Worm (Caenorhabditis elegans) whole organism, L3 larva: ENCODE data around the gene rod-1.

Source experiments
- R02D3.7 ChIP-seq: fragments of 150-350 bp; optimal IDR thresholded peaks from 2 replicates; lab custom pipeline; 2014; ENCODE audit warnings: missing biosample characterization, missing genetic modification characterization
- ZK546.5 ChIP-seq: sonication (generic microtip); optimal IDR thresholded peaks from 2 replicates; lab custom pipeline; 2017; ENCODE audit warnings: missing biosample characterization, missing genetic modification characterization
- aly-2 ChIP-seq: fragments of 150-350 bp; optimal IDR thresholded peaks from 2 replicates; lab custom pipeline; 2014; ENCODE audit warnings: missing biosample characterization, missing genetic modification characterization
- ama-1 ChIP-seq: fragments of 150-350 bp; optimal IDR thresholded peaks from 2 replicates; lab custom pipeline; 2018
- ceh-16 ChIP-seq: sonication (generic microtip); optimal IDR thresholded peaks from 2 replicates; lab custom pipeline; 2017; ENCODE audit warnings: missing biosample characterization, missing genetic modification characterization
- ceh-28 ChIP-seq: fragments of 150-350 bp; optimal IDR thresholded peaks from 2 replicates; lab custom pipeline; 2014; ENCODE audit warnings: missing biosample characterization, missing genetic modification reagents, missing genetic modification characterization
- ceh-82 ChIP-seq: fragments of 150-350 bp; optimal IDR thresholded peaks from 2 replicates; lab custom pipeline; 2014; ENCODE audit warnings: missing biosample characterization, missing genetic modification characterization
- ceh-9 ChIP-seq: sonication (generic microtip); optimal IDR thresholded peaks from 2 replicates; lab custom pipeline; 2018; ENCODE audit warnings: missing biosample characterization, missing genetic modification characterization
- daf-12 ChIP-seq: fragments of 150-350 bp; optimal IDR thresholded peaks from 2 replicates; lab custom pipeline; 2014; ENCODE audit warnings: missing biosample characterization, missing genetic modification reagents, missing genetic modification characterization
- egl-5 ChIP-seq: fragments of 150-350 bp; optimal IDR thresholded peaks from 2 replicates; lab custom pipeline; 2017; ENCODE audit warnings: missing biosample characterization, missing genetic modification reagents, missing genetic modification characterization, inconsistent platforms
- elt-2 ChIP-seq: sonication (generic microtip); optimal IDR thresholded peaks from 2 replicates; lab custom pipeline; 2016; ENCODE audit warnings: missing genetic modification reagents, mild to moderate bottlenecking, missing genetic modification characterization, missing compliant biosample characterization
- elt-3 ChIP-seq, 3 experiments: fragments of 150-350 bp in 1 of 3; sonication (generic microtip) in 2 of 3; optimal IDR thresholded peaks; 2 replicates in 2 of 3; 4 replicates in 1 of 3; lab custom pipeline; 2014 to 2017; ENCODE audit warnings: missing biosample characterization in 3 of 3, missing genetic modification characterization in 3 of 3
- fkh-10 ChIP-seq: sonication (generic microtip); optimal IDR thresholded peaks from 2 replicates; lab custom pipeline; 2017; ENCODE audit warnings: missing biosample characterization, missing genetic modification reagents, missing genetic modification characterization
- fos-1 ChIP-seq: fragments of 150-350 bp; optimal IDR thresholded peaks from 2 replicates; lab custom pipeline; 2014; ENCODE audit warnings: missing biosample characterization, missing genetic modification characterization
- jun-1 ChIP-seq: fragments of 150-350 bp; optimal IDR thresholded peaks from 2 replicates; lab custom pipeline; 2014; ENCODE audit warnings: missing biosample characterization, missing genetic modification reagents, missing genetic modification characterization
- lin-15B ChIP-seq: fragments of 150-350 bp; optimal IDR thresholded peaks from 2 replicates; lab custom pipeline; 2014; ENCODE audit warnings: missing biosample characterization, missing genetic modification characterization
- mml-1 ChIP-seq: fragments of 150-350 bp; sonication (generic microtip); optimal IDR thresholded peaks from 3 replicates; lab custom pipeline; 2014; ENCODE audit warnings: missing biosample characterization, missing genetic modification characterization
- nhr-11 ChIP-seq: fragments of 150-350 bp; optimal IDR thresholded peaks from 2 replicates; lab custom pipeline; 2014; ENCODE audit warnings: missing biosample characterization, missing genetic modification characterization
- nhr-23 ChIP-seq: fragments of 150-350 bp; optimal IDR thresholded peaks from 2 replicates; lab custom pipeline; 2014; ENCODE audit warnings: missing biosample characterization, missing genetic modification reagents, missing genetic modification characterization
- nhr-237 ChIP-seq: fragments of 150-350 bp; optimal IDR thresholded peaks from 2 replicates; lab custom pipeline; 2014; ENCODE audit warnings: missing biosample characterization, missing genetic modification characterization
- nhr-25 ChIP-seq: sonication (generic microtip); optimal IDR thresholded peaks from 2 replicates; lab custom pipeline; 2017; ENCODE audit warnings: missing biosample characterization, missing genetic modification characterization
- nhr-28 ChIP-seq: fragments of 150-350 bp; optimal IDR thresholded peaks from 2 replicates; lab custom pipeline; 2014; ENCODE audit warnings: missing biosample characterization, missing genetic modification characterization
- nhr-43 ChIP-seq: sonication (generic microtip); optimal IDR thresholded peaks from 2 replicates; lab custom pipeline; 2016; ENCODE audit warnings: mild to moderate bottlenecking, missing genetic modification characterization, missing compliant biosample characterization; ENCODE audit not compliant: poor library complexity, severe bottlenecking
- nhr-67 ChIP-seq: fragments of 150-350 bp; optimal IDR thresholded peaks from 2 replicates; lab custom pipeline; 2014; ENCODE audit warnings: missing biosample characterization, missing genetic modification characterization
- nhr-76 ChIP-seq: fragments of 150-350 bp; sonication (generic microtip); optimal IDR thresholded peaks from 5 replicates; lab custom pipeline; 2014; ENCODE audit warnings: missing biosample characterization, missing genetic modification characterization
- nhr-77 ChIP-seq: fragments of 150-350 bp; optimal IDR thresholded peaks from 2 replicates; lab custom pipeline; 2014; ENCODE audit warnings: missing biosample characterization, missing genetic modification characterization
- pqm-1 ChIP-seq: fragments of 150-350 bp; optimal IDR thresholded peaks from 2 replicates; lab custom pipeline; 2017; ENCODE audit warnings: missing biosample characterization, missing genetic modification characterization, inconsistent platforms
- sea-2 ChIP-seq: fragments of 150-350 bp; sonication (generic microtip); optimal IDR thresholded peaks from 4 replicates; lab custom pipeline; 2014; ENCODE audit warnings: missing biosample characterization, missing genetic modification reagents, missing genetic modification characterization
- skn-1 ChIP-seq: fragments of 150-350 bp; optimal IDR thresholded peaks from 2 replicates; lab custom pipeline; 2014; ENCODE audit warnings: missing biosample characterization, missing genetic modification characterization
- snpc-4 ChIP-seq: fragments of 150-350 bp; optimal IDR thresholded peaks from 2 replicates; lab custom pipeline; 2014; ENCODE audit warnings: missing biosample characterization, missing genetic modification characterization
- tbx-2 ChIP-seq: sonication (generic microtip); optimal IDR thresholded peaks from 2 replicates; lab custom pipeline; 2016; ENCODE audit warnings: mild to moderate bottlenecking, missing genetic modification characterization, missing compliant biosample characterization
- unc-39 ChIP-seq: sonication (generic microtip); optimal IDR thresholded peaks from 4 replicates; lab custom pipeline; 2017; ENCODE audit warnings: missing biosample characterization, missing genetic modification characterization
- unc-62 ChIP-seq: fragments of 150-350 bp; sonication (generic microtip); optimal IDR thresholded peaks from 4 replicates; lab custom pipeline; 2014; ENCODE audit warnings: missing biosample characterization, missing genetic modification reagents, missing genetic modification characterization
- ztf-11 ChIP-seq: fragments of 150-350 bp; optimal IDR thresholded peaks from 2 replicates; lab custom pipeline; 2014; ENCODE audit warnings: missing biosample characterization, missing genetic modification characterization
- ztf-4 ChIP-seq: fragments of 150-350 bp; optimal IDR thresholded peaks from 2 replicates; lab custom pipeline; 2014; ENCODE audit warnings: missing biosample characterization, missing genetic modification characterization

Gene rod-1

ce11 chrIV:7478134-7478533, at the start of gene rod-1:
TSS of gene rod-1 (plus strand) at chrIV:7478452.
- TF ChIP-seq unc-62 (GFP tag; lab: Kevin White, UChicago) = no peak
- no peak for TF ChIP-seq fos-1 (tag; lab: Kevin White, UChicago)
- no peak for TF ChIP-seq ztf-11 (tag; lab: Kevin White, UChicago)
- TF ChIP-seq nhr-23 (tag; lab: Kevin White, UChicago) = no peak
- no peak for TF ChIP-seq pqm-1 (tag; lab: Kevin White, UChicago)
- TF ChIP-seq aly-2 = no peak
- no peak for TF ChIP-seq elt-3 (tag; optimal IDR thresholded peaks at IDR 0.05; lab: Kevin White, UChicago)
- TF ChIP-seq skn-1 (tag; lab: Kevin White, UChicago) = no peak
- no peak for TF ChIP-seq nhr-28 (tag; lab: Kevin White, UChicago)
- no peak for TF ChIP-seq sea-2 (GFP tag; lab: Kevin White, UChicago)
- no peak for TF ChIP-seq ceh-16
- no peak for TF ChIP-seq daf-12 (tag; lab: Kevin White, UChicago)
- no peak for TF ChIP-seq egl-5 (tag; lab: Kevin White, UChicago)
- no peak for TF ChIP-seq ztf-4
- no peak for TF ChIP-seq ama-1 (lab: Kevin White, UChicago)
- no peak for TF ChIP-seq elt-2 (tag; lab: Kevin White, UChicago)
- TF ChIP-seq lin-15B (tag; lab: Kevin White, UChicago) = no peak
- no peak for TF ChIP-seq fkh-10 (GFP tag; lab: Kevin White, UChicago)

- TF ChIP-seq nhr-77 (no peak), nhr-23 (tag; lab: Kevin White, UChicago) (no peak), ceh-82 (no peak), ama-1 (lab: Kevin White, UChicago) (no peak), daf-12 (tag; lab: Kevin White, UChicago) (no peak), nhr-237 (no peak), unc-39 (tag; lab: Kevin White, UChicago) (no peak), fos-1 (tag; lab: Kevin White, UChicago) (no peak), ceh-28 (tag; lab: Kevin White, UChicago) (no peak), nhr-11 (tag; lab: Kevin White, UChicago) (no peak), egl-5 (tag; lab: Kevin White, UChicago) (no peak), aly-2 (no peak), snpc-4 (tag; lab: Kevin White, UChicago) (no peak), mml-1 (tag; lab: Kevin White, UChicago) (no peak), nhr-76 (tag; lab: Kevin White, UChicago) (no peak)
Observed at ce11 chrIV:7428998-7429397, 49.3 kb upstream of the rod-1 start.

ce11 chrIV:7433858-7434257, 44.4 kb upstream of the rod-1 start, which contains the start of gene B0496.11:
TSS of gene B0496.11 (minus strand) at chrIV:7433958.
- TF ChIP-seq nhr-25 (tag; lab: Kevin White, UChicago) (no peak), ceh-9 (tag; lab: Kevin White, UChicago) (no peak), nhr-28 (tag; lab: Kevin White, UChicago) (no peak), nhr-11 (tag; lab: Kevin White, UChicago) (no peak), tbx-2 (tag; lab: Kevin White, UChicago) (no peak), pqm-1 (tag; lab: Kevin White, UChicago) (no peak), ztf-4 (no peak), jun-1 (tag; lab: Kevin White, UChicago) (no peak), ZK546.5 (no peak), nhr-67 (tag; lab: Kevin White, UChicago) (no peak)

ce11 chrIV:7439377-7439776, 38.9 kb upstream of the rod-1 start:
- TF ChIP-seq R02D3.7 (tag; lab: Kevin White, UChicago) (no peak), unc-62 (GFP tag; lab: Kevin White, UChicago) (no peak), ztf-11 (tag; lab: Kevin White, UChicago) (no peak), egl-5 (tag; lab: Kevin White, UChicago) (no peak), ceh-82 (no peak), nhr-43 (tag; lab: Kevin White, UChicago) (no peak), pqm-1 (tag; lab: Kevin White, UChicago) (no peak), elt-2 (tag; lab: Kevin White, UChicago) (no peak), ama-1 (lab: Kevin White, UChicago) (no peak)
- TF ChIP-seq, all 47 proteins: peak for 0
